Worm (Caenorhabditis elegans) whole organism, midembryonic: ENCODE data around the gene frpr-21.

Experiments used
- T22C8.4 ChIP-seq: fragments of 200-800 bp; sonication (Bioruptor generic); IDR thresholded peaks from 2 replicates; pipeline ENCODE4 v1.3.6; 2022; ENCODE audit warnings: missing genetic modification characterization, missing compliant biosample characterization
- cog-1 ChIP-seq: sonication (generic microtip); optimal IDR thresholded peaks from 2 replicates; lab custom pipeline; 2016; ENCODE audit warnings: missing genetic modification characterization, missing compliant biosample characterization
- flt-1 ChIP-seq: fragments of 200-800 bp; sonication (Bioruptor generic); IDR thresholded peaks from 2 replicates; pipeline ENCODE4 v1.3.6; 2022; ENCODE audit warnings: missing genetic modification characterization, missing compliant biosample characterization
- klf-2 ChIP-seq: fragments of 200-800 bp; sonication (Bioruptor generic); conservative IDR thresholded peaks from 2 replicates; pipeline ENCODE4 v1.3.6; 2022; ENCODE audit warnings: missing genetic modification reagents, missing genetic modification characterization, missing compliant biosample characterization
- med-1 ChIP-seq: sonication (generic microtip); optimal IDR thresholded peaks from 2 replicates; lab custom pipeline; 2017; ENCODE audit warnings: missing genetic modification characterization, mild to moderate bottlenecking, missing compliant biosample characterization, antibody characterized with exemption, missing genetic modification reagents; ENCODE audit not compliant: insufficient read depth
- ref-1 ChIP-seq: fragments of 200-800 bp; sonication (Bioruptor generic); conservative IDR thresholded peaks from 2 replicates; pipeline ENCODE4 v1.3.6; 2022; ENCODE audit warnings: missing genetic modification reagents, missing genetic modification characterization, missing compliant biosample characterization
- tab-1 ChIP-seq: fragments of 200-800 bp; sonication (Bioruptor generic); IDR thresholded peaks from 2 replicates; pipeline ENCODE4 v1.3.6; 2022; ENCODE audit warnings: missing genetic modification characterization, missing compliant biosample characterization
- ztf-23 ChIP-seq: fragments of 200-800 bp; sonication (Bioruptor generic); IDR thresholded peaks from 2 replicates; pipeline ENCODE4 v1.3.6; 2022; ENCODE audit warnings: missing genetic modification reagents, missing genetic modification characterization, missing compliant biosample characterization
- ztf-29 ChIP-seq: fragments of 200-800 bp; sonication (Bioruptor generic); IDR thresholded peaks from 2 replicates; pipeline ENCODE4 v1.3.6; 2022; ENCODE audit warnings: missing genetic modification reagents, missing genetic modification characterization, missing compliant biosample characterization

DNA sequence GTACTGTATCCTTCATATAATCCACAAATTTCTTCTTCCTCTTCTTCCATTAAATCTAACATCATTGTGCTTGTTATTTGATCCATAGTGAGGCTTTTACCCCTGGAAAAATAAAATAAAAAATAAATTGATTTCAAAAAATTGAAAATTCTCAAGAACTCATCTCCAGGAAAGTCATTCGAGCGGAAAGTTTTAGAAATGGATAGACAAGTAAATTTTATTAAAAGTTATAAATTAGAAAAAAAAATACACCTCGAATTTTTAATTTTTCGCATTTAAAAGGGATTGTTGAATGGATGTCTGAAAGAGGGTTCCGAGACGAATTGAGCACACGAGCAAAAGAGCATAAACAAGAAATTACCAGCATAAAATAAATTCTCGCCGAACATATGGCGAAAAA is at the start of gene frpr-21:
- TF ChIP-seq flt-1 (GFP tag; lab: Robert Waterston, UW) (no peak), cog-1 (tag; lab: Kevin White, UChicago) (no peak), ztf-23 (GFP tag; lab: Robert Waterston, UW) (no peak), ztf-29 (GFP tag; lab: Robert Waterston, UW) (no peak), med-1 (GFP tag; lab: Kevin White, UChicago) (no peak), tab-1 (no peak), klf-2 (GFP tag; lab: Robert Waterston, UW) (no peak), T22C8.4 (no peak), ref-1 (GFP tag; lab: Robert Waterston, UW) (no peak)
